Worm (Caenorhabditis elegans) whole organism, early embryonic: Measurements from ENCODE around the gene oig-5.

Experiments
- F13C5.2 ChIP-seq: sonication (generic microtip); optimal IDR thresholded peaks from 2 replicates; lab custom pipeline; 2017; ENCODE audit warnings: mild to moderate bottlenecking, missing genetic modification characterization, inconsistent platforms, missing compliant biosample characterization
- ama-1 ChIP-seq: fragments of 150-350 bp; optimal IDR thresholded peaks from 2 replicates; lab custom pipeline; 2014
- ceh-36 ChIP-seq: sonication (generic microtip); optimal IDR thresholded peaks from 2 replicates; lab custom pipeline; 2016; ENCODE audit warnings: missing genetic modification characterization, inconsistent platforms, missing compliant biosample characterization
- sea-1 ChIP-seq: fragments of 200-800 bp; sonication (Bioruptor generic); conservative IDR thresholded peaks from 2 replicates; pipeline ENCODE4 v1.3.6; 2022; ENCODE audit warnings: missing genetic modification characterization, missing compliant biosample characterization
- tra-4 ChIP-seq: sonication (generic microtip); optimal IDR thresholded peaks from 2 replicates; lab custom pipeline; 2017; ENCODE audit warnings: missing genetic modification characterization, missing compliant biosample characterization

- TF ChIP-seq sea-1 (GFP tag; lab: Robert Waterston, UW) (no peak), ama-1 (lab: Kevin White, UChicago) (no peak), F13C5.2 (no peak), tra-4 (tag; lab: Kevin White, UChicago) (no peak), ceh-36 (tag; lab: Kevin White, UChicago) (no peak)
Observed at ce11 chrIV:14781537-14781936, 25.5 kb upstream of the oig-5 start, which contains the start of gene Y57G11C.8.
